Fruit fly (Drosophila melanogaster) whole organism, embryonic: ENCODE data around the gene CG13949.
A peak's percentile ranks its signal among the peaks of the same experiment; 100 is the strongest.

ENCODE experiments used
- Blimp-1 ChIP-seq: fragments of 200-800 bp; sonication (Bioruptor generic); optimal IDR thresholded peaks from 3 replicates; lab custom pipeline; 2018; ENCODE audit warnings: missing biosample characterization, missing genetic modification characterization, mild to moderate bottlenecking, moderate library complexity, missing genetic modification reagents
- CG2678 ChIP-seq: fragments of 200-800 bp; sonication (Bioruptor generic); optimal IDR thresholded peaks from 3 replicates; lab custom pipeline; 2019; ENCODE audit warnings: missing biosample characterization, mild to moderate bottlenecking, missing genetic modification characterization, moderate library complexity
- Nf-YA ChIP-seq: fragments of 200-800 bp; sonication (Bioruptor generic); IDR thresholded peaks from 2 replicates; pipeline ENCODE4 v1.3.6; 2022; ENCODE audit warnings: missing biosample characterization, missing genetic modification characterization
- Sry-δ ChIP-seq: fragments of 200-800 bp; sonication (Bioruptor generic); optimal IDR thresholded peaks from 2 replicates; lab custom pipeline; 2016; ENCODE audit warnings: missing biosample characterization, missing genetic modification characterization
- dmrt11E ChIP-seq: fragments of 200-800 bp; sonication (Bioruptor generic); optimal IDR thresholded peaks from 3 replicates; lab custom pipeline; 2018; ENCODE audit warnings: missing biosample characterization, mild to moderate bottlenecking, missing genetic modification characterization, moderate library complexity
- jing ChIP-seq: fragments of 200-800 bp; sonication (Bioruptor generic); optimal IDR thresholded peaks from 2 replicates; lab custom pipeline; 2018; ENCODE audit warnings: missing biosample characterization, mild to moderate bottlenecking, missing genetic modification characterization
- ro ChIP-seq: fragments of 200-800 bp; sonication (Bioruptor generic); IDR thresholded peaks from 2 replicates; pipeline ENCODE4 v1.3.6; 2022; ENCODE audit warnings: missing biosample characterization, missing genetic modification characterization
- row ChIP-seq: fragments of 200-800 bp; sonication (Bioruptor generic); IDR thresholded peaks from 3 replicates; pipeline ENCODE4 v1.3.6; 2022; ENCODE audit warnings: missing biosample characterization, missing genetic modification characterization
- sim ChIP-seq: fragments of 200-800 bp; sonication (Bioruptor generic); IDR thresholded peaks from 2 replicates; pipeline ENCODE4 v1.3.6; 2022; ENCODE audit warnings: missing biosample characterization, missing genetic modification characterization

dm6 chr2L:903748-904147 lies 48.6 kb downstream of the CG13949 start:
- TF ChIP-seq Sry-δ (GFP tag; lab: Kevin White, UChicago) (no peak), sim (GFP tag; lab: Robert Waterston, UW) (no peak), row (GFP tag; lab: Robert Waterston, UW) (no peak), Blimp-1 (GFP tag; lab: Kevin White, UChicago) (no peak), Nf-YA (GFP tag; lab: Robert Waterston, UW) (no peak), CG2678 (tag; lab: Kevin White, UChicago) (peak; percentile 24), ro (no peak), dmrt11E (tag; lab: Kevin White, UChicago) (no peak), jing (GFP tag; lab: Kevin White, UChicago) (no peak)
